Worm (Caenorhabditis elegans) whole organism, late embryonic: ENCODE data around the gene rpn-12.

Experiments
- C08G9.2 ChIP-seq: sonication (generic microtip); optimal IDR thresholded peaks from 2 replicates; lab custom pipeline; 2016; ENCODE audit warnings: mild to moderate bottlenecking, missing genetic modification characterization, moderate library complexity, missing compliant biosample characterization
- F13H6.1 ChIP-seq: sonication (generic microtip); optimal IDR thresholded peaks from 2 replicates; lab custom pipeline; 2016; ENCODE audit warnings: missing genetic modification characterization, missing compliant biosample characterization
- K09A11.1 ChIP-seq: sonication (generic microtip); optimal IDR thresholded peaks from 2 replicates; lab custom pipeline; 2017; ENCODE audit warnings: antibody characterized with exemption, mild to moderate bottlenecking, missing genetic modification characterization, missing compliant biosample characterization; ENCODE audit not compliant: insufficient read depth
- T23F11.4 ChIP-seq: fragments of 200-800 bp; sonication (Bioruptor generic); optimal IDR thresholded peaks from 2 replicates; lab custom pipeline; 2018; ENCODE audit warnings: mild to moderate bottlenecking, missing genetic modification characterization, missing compliant biosample characterization
- Y22D7AL.16 ChIP-seq: sonication (generic microtip); optimal IDR thresholded peaks from 2 replicates; lab custom pipeline; 2016; ENCODE audit warnings: missing genetic modification characterization, missing compliant biosample characterization
- ama-1 ChIP-seq: fragments of 150-350 bp; optimal IDR thresholded peaks from 2 replicates; lab custom pipeline; 2014
- ceh-14 ChIP-seq: sonication (generic microtip); optimal IDR thresholded peaks from 2 replicates; lab custom pipeline; 2016; ENCODE audit warnings: missing genotype, missing genetic modification characterization, missing compliant biosample characterization
- ceh-18 ChIP-seq: sonication (generic microtip); optimal IDR thresholded peaks from 2 replicates; lab custom pipeline; 2016; ENCODE audit warnings: missing genetic modification characterization, missing compliant biosample characterization
- ceh-19 ChIP-seq: fragments of 200-800 bp; sonication (Bioruptor generic); optimal IDR thresholded peaks from 2 replicates; lab custom pipeline; 2018; ENCODE audit warnings: mild to moderate bottlenecking, missing genetic modification characterization, missing compliant biosample characterization
- ceh-2 ChIP-seq: sonication (generic microtip); optimal IDR thresholded peaks from 2 replicates; lab custom pipeline; 2016; ENCODE audit warnings: missing genotype, missing genetic modification characterization, missing compliant biosample characterization
- ceh-22 ChIP-seq: sonication (generic microtip); optimal IDR thresholded peaks from 2 replicates; lab custom pipeline; 2017; ENCODE audit warnings: missing biosample characterization, missing genetic modification characterization
- ceh-30 ChIP-seq: fragments of 150-350 bp; optimal IDR thresholded peaks from 2 replicates; lab custom pipeline; 2014; ENCODE audit warnings: missing biosample characterization, missing genetic modification characterization
- ceh-31 ChIP-seq: sonication (generic microtip); optimal IDR thresholded peaks from 2 replicates; lab custom pipeline; 2016; ENCODE audit warnings: missing genetic modification characterization, missing compliant biosample characterization
- ceh-34 ChIP-seq: sonication (generic microtip); optimal IDR thresholded peaks from 2 replicates; lab custom pipeline; 2016; ENCODE audit warnings: mild to moderate bottlenecking, missing genetic modification characterization, missing compliant biosample characterization
- ceh-48 ChIP-seq: sonication (generic microtip); optimal IDR thresholded peaks from 2 replicates; lab custom pipeline; 2016; ENCODE audit warnings: missing genetic modification characterization, inconsistent platforms, missing compliant biosample characterization
- ceh-9 ChIP-seq: sonication (generic microtip); optimal IDR thresholded peaks from 2 replicates; lab custom pipeline; 2016; ENCODE audit warnings: mild to moderate bottlenecking, missing genetic modification characterization, inconsistent platforms, missing compliant biosample characterization
- dmd-4 ChIP-seq: sonication (generic microtip); optimal IDR thresholded peaks from 2 replicates; lab custom pipeline; 2016; ENCODE audit warnings: borderline replicate concordance, missing genetic modification characterization, missing compliant biosample characterization
- dve-1 ChIP-seq: sonication (generic microtip); optimal IDR thresholded peaks from 2 replicates; lab custom pipeline; 2017; ENCODE audit warnings: antibody characterized with exemption, mild to moderate bottlenecking, missing genetic modification characterization, missing compliant biosample characterization
- elt-4 ChIP-seq: sonication (generic microtip); optimal IDR thresholded peaks from 2 replicates; lab custom pipeline; 2016; ENCODE audit warnings: missing genetic modification characterization, missing compliant biosample characterization
- ets-4 ChIP-seq: sonication (generic microtip); optimal IDR thresholded peaks from 2 replicates; lab custom pipeline; 2016; ENCODE audit warnings: missing genetic modification characterization, missing compliant biosample characterization
- eyg-1 ChIP-seq: sonication (generic microtip); optimal IDR thresholded peaks from 2 replicates; lab custom pipeline; 2016; ENCODE audit warnings: missing genotype, missing genetic modification characterization, missing compliant biosample characterization
- fkh-10 ChIP-seq: fragments of 150-350 bp; optimal IDR thresholded peaks from 2 replicates; lab custom pipeline; 2014; ENCODE audit warnings: missing biosample characterization, missing genetic modification reagents, missing genetic modification characterization
- fkh-6 ChIP-seq: sonication (generic microtip); optimal IDR thresholded peaks from 2 replicates; lab custom pipeline; 2016; ENCODE audit warnings: missing genetic modification characterization, missing compliant biosample characterization
- hlh-15 ChIP-seq: sonication (generic microtip); optimal IDR thresholded peaks from 2 replicates; lab custom pipeline; 2016; ENCODE audit warnings: missing genetic modification characterization, missing compliant biosample characterization
- hlh-6 ChIP-seq: sonication (generic microtip); optimal IDR thresholded peaks from 2 replicates; lab custom pipeline; 2016; ENCODE audit warnings: missing genotype, missing genetic modification characterization, missing compliant biosample characterization
- hlh-8 ChIP-seq: sonication (generic microtip); optimal IDR thresholded peaks from 2 replicates; lab custom pipeline; 2016; ENCODE audit warnings: missing genotype, missing genetic modification characterization, missing compliant biosample characterization
- lim-6 ChIP-seq: sonication (generic microtip); optimal IDR thresholded peaks from 2 replicates; lab custom pipeline; 2016; ENCODE audit warnings: missing genetic modification characterization, missing compliant biosample characterization
- lin-11 ChIP-seq: fragments of 200-800 bp; sonication (Bioruptor generic); optimal IDR thresholded peaks from 2 replicates; lab custom pipeline; 2018; ENCODE audit warnings: mild to moderate bottlenecking, missing genetic modification characterization, missing compliant biosample characterization
- madf-2 ChIP-seq: sonication (generic microtip); optimal IDR thresholded peaks from 2 replicates; lab custom pipeline; 2017; ENCODE audit warnings: missing genetic modification characterization, missing compliant biosample characterization
- nfya-1 ChIP-seq: sonication (generic microtip); optimal IDR thresholded peaks from 2 replicates; lab custom pipeline; 2017; ENCODE audit warnings: missing genetic modification characterization, mild to moderate bottlenecking, missing compliant biosample characterization, antibody characterized with exemption, moderate library complexity
- nhr-11 ChIP-seq: fragments of 150-350 bp; optimal IDR thresholded peaks from 2 replicates; lab custom pipeline; 2014; ENCODE audit warnings: missing biosample characterization, missing genetic modification characterization
- nhr-232 ChIP-seq: sonication (generic microtip); optimal IDR thresholded peaks from 2 replicates; lab custom pipeline; 2016; ENCODE audit warnings: missing genetic modification characterization, missing compliant biosample characterization
- npax-4 ChIP-seq: sonication (generic microtip); optimal IDR thresholded peaks from 2 replicates; lab custom pipeline; 2016; ENCODE audit warnings: missing genetic modification characterization, missing compliant biosample characterization
- odd-2 ChIP-seq: sonication (generic microtip); optimal IDR thresholded peaks from 2 replicates; lab custom pipeline; 2017; ENCODE audit warnings: antibody characterized with exemption, mild to moderate bottlenecking, missing genetic modification characterization, missing compliant biosample characterization
- pag-3 ChIP-seq: sonication (generic microtip); optimal IDR thresholded peaks from 2 replicates; lab custom pipeline; 2016; ENCODE audit warnings: missing compliant biosample characterization, missing genetic modification characterization, borderline replicate concordance
- pat-9 ChIP-seq: fragments of 200-800 bp; sonication (Bioruptor generic); optimal IDR thresholded peaks from 2 replicates; lab custom pipeline; 2018; ENCODE audit warnings: mild to moderate bottlenecking, missing genetic modification characterization, moderate library complexity, missing compliant biosample characterization
- pha-2 ChIP-seq: sonication (generic microtip); optimal IDR thresholded peaks from 2 replicates; lab custom pipeline; 2017; ENCODE audit warnings: mild to moderate bottlenecking, missing genetic modification characterization, missing compliant biosample characterization
- pha-4 ChIP-seq: fragments of 150-350 bp; optimal IDR thresholded peaks from 2 replicates; lab custom pipeline; 2018; ENCODE audit warnings: missing biosample characterization, missing genetic modification reagents, missing genetic modification characterization
- pros-1 ChIP-seq: fragments of 150-350 bp; optimal IDR thresholded peaks from 2 replicates; lab custom pipeline; 2014; ENCODE audit warnings: missing biosample characterization, missing genetic modification reagents, missing genetic modification characterization
- ref-2 ChIP-seq: sonication (generic microtip); optimal IDR thresholded peaks from 2 replicates; lab custom pipeline; 2016; ENCODE audit warnings: missing genetic modification characterization, missing compliant biosample characterization
- rnt-1 ChIP-seq: sonication (generic microtip); optimal IDR thresholded peaks from 2 replicates; lab custom pipeline; 2016; ENCODE audit warnings: missing genetic modification characterization, missing compliant biosample characterization
- sox-2 ChIP-seq: fragments of 200-800 bp; sonication (Bioruptor generic); IDR thresholded peaks from 2 replicates; pipeline ENCODE4 v1.3.6; 2022; ENCODE audit warnings: missing genetic modification reagents, missing genetic modification characterization, missing compliant biosample characterization
- sox-4 ChIP-seq: sonication (generic microtip); optimal IDR thresholded peaks from 2 replicates; lab custom pipeline; 2017; ENCODE audit warnings: mild to moderate bottlenecking, missing genetic modification characterization, inconsistent platforms, missing compliant biosample characterization
- syd-9 ChIP-seq: sonication (generic microtip); optimal IDR thresholded peaks from 2 replicates; lab custom pipeline; 2016; ENCODE audit warnings: mild to moderate bottlenecking, missing genetic modification characterization, moderate library complexity, missing compliant biosample characterization
- tbx-2 ChIP-seq: sonication (generic microtip); optimal IDR thresholded peaks from 2 replicates; lab custom pipeline; 2016; ENCODE audit warnings: missing genetic modification characterization, missing compliant biosample characterization
- tbx-7 ChIP-seq: sonication (generic microtip); optimal IDR thresholded peaks from 2 replicates; lab custom pipeline; 2016; ENCODE audit warnings: missing genotype, missing genetic modification characterization, missing compliant biosample characterization
- ttx-3 ChIP-seq: sonication (generic microtip); optimal IDR thresholded peaks from 2 replicates; lab custom pipeline; 2016; ENCODE audit warnings: missing genetic modification reagents, missing genetic modification characterization, missing compliant biosample characterization
- unc-42 ChIP-seq: sonication (generic microtip); optimal IDR thresholded peaks from 2 replicates; lab custom pipeline; 2016; ENCODE audit warnings: missing genotype, missing genetic modification characterization, missing compliant biosample characterization
- unc-86 ChIP-seq: sonication (generic microtip); optimal IDR thresholded peaks from 2 replicates; lab custom pipeline; 2016; ENCODE audit warnings: missing genetic modification characterization, missing compliant biosample characterization
- zip-5 ChIP-seq: sonication (generic microtip); optimal IDR thresholded peaks from 2 replicates; lab custom pipeline; 2016; ENCODE audit warnings: missing genetic modification characterization, missing compliant biosample characterization
- ztf-16 ChIP-seq: sonication (generic microtip); optimal IDR thresholded peaks from 2 replicates; lab custom pipeline; 2017; ENCODE audit warnings: missing genetic modification characterization, missing compliant biosample characterization

The rpn-12 gene

DNA sequence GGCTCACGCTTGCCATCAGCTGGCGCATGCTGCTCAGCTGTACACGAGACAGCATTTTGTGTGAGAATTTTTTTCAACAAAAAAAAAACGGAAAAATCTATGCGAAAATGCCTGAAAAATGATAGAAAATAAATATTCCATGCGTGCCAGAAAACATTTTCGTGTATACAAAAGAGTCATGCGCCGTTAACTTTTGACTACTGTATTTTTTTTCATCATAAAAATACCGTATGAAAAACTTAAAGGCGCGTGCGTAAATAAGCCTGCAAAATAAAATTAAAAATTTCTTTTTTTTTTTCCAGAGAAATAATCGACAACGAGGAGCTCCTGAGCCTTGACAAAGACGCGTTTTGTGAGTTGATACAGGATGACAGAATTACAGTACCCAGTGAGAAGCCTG is 37.0 kb downstream of the rpn-12 start:
- TF ChIP-seq elt-4 (tag; lab: Kevin White, UChicago) (no peak), ceh-9 (tag; lab: Kevin White, UChicago) (no peak), npax-4 (no peak), ceh-14 (tag; lab: Kevin White, UChicago) (no peak), ceh-2 (tag; lab: Kevin White, UChicago) (no peak), fkh-10 (GFP tag; lab: Kevin White, UChicago) (no peak), ceh-31 (tag; lab: Kevin White, UChicago) (no peak), dmd-4 (no peak), hlh-15 (tag; lab: Kevin White, UChicago) (no peak), lin-11 (tag; lab: Kevin White, UChicago) (no peak), C08G9.2 (no peak), ceh-22 (no peak), ttx-3 (tag; lab: Kevin White, UChicago) (no peak)

DNA sequence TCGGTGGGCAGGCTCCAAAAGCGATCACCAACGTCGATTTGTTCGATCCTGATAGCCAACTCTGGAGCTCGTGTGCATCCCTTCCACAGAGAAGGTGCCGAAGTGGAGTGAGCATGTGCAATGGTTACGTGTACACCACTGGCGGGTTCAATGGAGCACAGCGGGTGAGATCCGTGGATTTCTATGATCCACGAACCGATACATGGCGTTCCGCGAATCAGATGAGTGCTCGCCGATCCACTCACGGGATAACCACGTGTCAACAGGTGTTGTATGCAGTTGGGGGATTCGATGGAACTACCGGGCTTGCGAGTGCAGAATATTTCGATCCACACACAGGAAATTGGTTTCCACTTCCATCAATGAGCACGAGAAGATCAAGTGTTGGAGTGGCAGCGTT is 37.9 kb downstream of the rpn-12 start:
- no peak for TF ChIP-seq syd-9 (tag; lab: Kevin White, UChicago)
- no peak for TF ChIP-seq ets-4 (tag; lab: Kevin White, UChicago)
- TF ChIP-seq dve-1 (tag; lab: Kevin White, UChicago) = no peak
- no peak for TF ChIP-seq fkh-6 (tag; lab: Kevin White, UChicago)
- no peak for TF ChIP-seq npax-4
- no peak for TF ChIP-seq ceh-31 (tag; lab: Kevin White, UChicago)
- no peak for TF ChIP-seq sox-2
- TF ChIP-seq rnt-1 (tag; lab: Kevin White, UChicago) = no peak
- no peak for TF ChIP-seq pha-2 (tag; lab: Kevin White, UChicago)
- TF ChIP-seq, all 69 proteins: peak for 0

ce11 chrII:11694432-11694831 is 41.5 kb downstream of the rpn-12 start:
- TF ChIP-seq unc-86 (tag; lab: Kevin White, UChicago) (peak; percentile 18), ceh-19 (GFP tag; lab: Kevin White, UChicago) (no peak), pat-9 (tag; lab: Kevin White, UChicago) (peak; percentile 25), C08G9.2 (no peak), ceh-48 (tag; lab: Kevin White, UChicago) (no peak), pha-2 (tag; lab: Kevin White, UChicago) (no peak), nhr-11 (tag; lab: Kevin White, UChicago) (no peak), ama-1 (lab: Kevin White, UChicago) (no peak), sox-4 (tag; lab: Kevin White, UChicago) (peak; percentile 22), ceh-18 (tag; lab: Kevin White, UChicago) (peak; percentile 14), F13H6.1 (tag; lab: Kevin White, UChicago) (no peak), hlh-8 (tag; lab: Kevin White, UChicago) (no peak), pag-3 (no peak), T23F11.4 (no peak), pros-1 (no peak), eyg-1 (tag; lab: Kevin White, UChicago) (no peak), tbx-2 (peak; percentile 14), ceh-30 (tag; lab: Kevin White, UChicago) (no peak), ttx-3 (tag; lab: Kevin White, UChicago) (no peak), syd-9 (tag; lab: Kevin White, UChicago) (no peak), odd-2 (tag; lab: Kevin White, UChicago) (no peak), ztf-16 (tag; lab: Kevin White, UChicago) (peak; percentile 1), K09A11.1 (no peak), nhr-232 (tag; lab: Kevin White, UChicago) (no peak), tbx-7 (tag; lab: Kevin White, UChicago) (no peak), hlh-6 (no peak), ets-4 (tag; lab: Kevin White, UChicago) (no peak), zip-5 (no peak), ceh-14 (tag; lab: Kevin White, UChicago) (no peak), fkh-6 (tag; lab: Kevin White, UChicago) (no peak), Y22D7AL.16 (tag; lab: Kevin White, UChicago) (no peak), unc-42 (tag; lab: Kevin White, UChicago) (no peak), madf-2 (tag; lab: Kevin White, UChicago) (no peak), ref-2 (tag; lab: Kevin White, UChicago) (no peak), lim-6 (tag; lab: Kevin White, UChicago) (no peak), nfya-1 (tag; lab: Kevin White, UChicago) (peak; percentile 37), ceh-34 (no peak), pha-4 (tag; lab: Kevin White, UChicago) (no peak)
